Fruit fly (Drosophila melanogaster) S2 (cell line): ENCODE data around the gene Vps2.

ENCODE experiments used
- CG8478 ChIP-seq: fragments of >200 bp; optimal IDR thresholded peaks from 2 replicates; lab custom pipeline; 2018
- CTCF ChIP-seq, 2 experiments: fragments of >200 bp; optimal IDR thresholded peaks; 2 replicates each; lab custom pipeline; 2018

Vps2 gene

DNA sequence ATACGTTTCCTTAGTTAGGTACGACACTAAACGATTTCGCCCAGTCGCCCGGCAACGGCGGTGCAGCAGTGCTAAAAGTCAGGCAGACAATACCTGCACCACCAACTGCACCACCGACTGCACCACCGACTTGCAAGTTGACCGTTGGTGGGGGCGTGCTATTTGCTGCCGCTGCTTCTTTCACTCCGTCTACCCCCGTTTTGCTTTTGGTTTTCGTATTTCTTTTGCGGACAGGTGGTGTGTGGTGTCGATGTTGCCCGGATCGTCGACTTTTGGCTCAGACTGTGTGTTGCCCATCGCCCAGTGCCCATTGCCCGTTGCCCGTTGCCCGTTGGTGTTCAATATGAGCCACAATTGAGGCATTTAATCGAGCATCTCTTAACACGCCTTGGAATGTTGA is 12.1 kb downstream of the Vps2 start:
- TF ChIP-seq CG8478 (lab: Kevin White, UChicago) = no peak
- TF ChIP-seq CTCF (optimal IDR thresholded peaks at IDR 0.05; lab: Kevin White, UChicago) = no peak

DNA sequence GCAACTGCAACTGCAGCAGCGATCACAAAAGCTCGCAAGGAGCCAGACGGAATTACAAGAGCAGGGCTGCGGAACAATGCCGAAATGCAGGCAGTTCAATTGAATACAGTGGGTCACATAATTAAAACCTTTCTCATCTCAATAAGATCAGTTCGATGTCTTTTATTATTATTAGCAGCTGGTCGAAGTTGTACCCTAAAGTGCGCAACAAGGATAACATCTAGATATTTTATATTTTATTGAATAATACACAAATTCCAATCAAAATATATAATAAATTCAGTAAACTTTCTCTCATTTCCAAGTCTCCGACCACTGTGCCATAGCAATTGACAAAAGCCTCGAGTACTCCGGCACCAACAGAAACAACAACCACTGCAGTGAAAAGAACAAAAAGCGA is 15.5 kb downstream of the Vps2 start:
- TF ChIP-seq CTCF (optimal IDR thresholded peaks at IDR 0.05; lab: Kevin White, UChicago) = no peak
- no peak for TF ChIP-seq CG8478 (lab: Kevin White, UChicago)

DNA sequence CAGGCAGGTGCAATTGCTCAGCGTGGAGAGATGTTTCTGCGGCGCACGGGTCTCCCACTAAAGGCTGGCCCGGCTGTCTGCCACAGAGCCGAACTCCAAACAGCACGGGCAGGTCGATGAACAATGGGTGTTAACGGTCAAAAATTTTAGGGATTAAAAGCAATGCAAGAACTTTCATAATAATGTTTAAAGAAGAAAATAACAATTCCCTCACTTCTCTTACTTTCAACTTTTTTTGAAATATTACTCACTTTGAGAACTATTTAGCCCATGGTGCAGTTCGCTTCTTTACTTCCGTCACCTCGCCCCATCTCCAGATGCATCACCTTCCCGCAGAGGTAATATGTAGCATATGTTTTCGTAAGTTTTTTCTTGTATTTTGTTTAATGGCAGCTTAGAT is 19.9 kb downstream of the Vps2 start:
- no peak for TF ChIP-seq CTCF (optimal IDR thresholded peaks at IDR 0.05; lab: Kevin White, UChicago)

DNA sequence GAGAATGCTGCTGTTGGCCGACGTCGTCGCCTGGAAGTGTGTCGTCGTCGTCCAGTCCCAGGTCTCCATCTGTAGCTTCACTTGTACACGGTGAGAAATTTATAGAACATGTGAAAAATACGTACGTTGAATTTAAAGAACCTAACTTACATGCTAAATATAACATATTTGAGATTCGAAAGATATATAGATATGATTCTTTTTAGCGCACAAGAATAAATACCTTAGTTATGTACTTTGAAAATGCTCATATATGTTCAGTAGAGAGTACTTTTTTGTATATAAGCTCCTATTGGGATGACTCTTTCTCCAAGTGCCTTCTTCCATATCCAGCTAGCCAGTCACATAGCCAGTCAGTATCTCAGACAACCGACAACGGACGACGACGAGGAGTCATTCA is 22.6 kb downstream of the Vps2 start:
- TF ChIP-seq CG8478 (lab: Kevin White, UChicago) (no peak), CTCF (optimal IDR thresholded peaks at IDR 0.05; lab: Kevin White, UChicago) (no peak)

DNA sequence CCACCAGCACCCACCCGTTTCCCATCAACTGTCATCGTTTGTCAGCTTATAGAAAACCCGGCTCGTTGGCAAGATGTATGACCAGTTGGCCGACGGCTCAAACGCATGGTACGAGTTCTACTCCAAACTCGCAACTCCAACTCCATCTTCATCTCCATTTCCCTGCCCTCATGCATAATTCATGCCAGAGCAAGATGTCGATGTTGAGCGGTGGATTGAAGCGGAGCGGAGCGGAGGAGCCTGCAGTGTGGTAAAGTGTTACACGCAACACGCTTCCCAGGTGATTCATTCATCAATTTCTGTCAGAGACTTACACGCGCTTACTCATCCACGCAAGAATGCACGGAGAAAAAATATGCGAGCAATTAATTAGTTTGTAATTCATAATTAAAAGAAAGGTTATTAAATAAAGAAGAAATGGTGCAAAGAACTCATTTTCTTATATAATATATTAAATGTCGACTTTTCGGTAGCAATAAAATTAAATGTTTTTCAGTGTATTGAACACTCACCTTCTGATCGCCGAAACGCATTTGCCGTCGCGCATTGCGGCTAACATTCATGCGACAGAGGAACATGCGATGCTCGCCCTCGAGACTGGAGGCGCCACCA is 28.9 kb downstream of the Vps2 start:
- TF ChIP-seq CG8478 (lab: Kevin White, UChicago) = no peak
- TF ChIP-seq CTCF (optimal IDR thresholded peaks at IDR 0.05; lab: Kevin White, UChicago) = no peak

DNA sequence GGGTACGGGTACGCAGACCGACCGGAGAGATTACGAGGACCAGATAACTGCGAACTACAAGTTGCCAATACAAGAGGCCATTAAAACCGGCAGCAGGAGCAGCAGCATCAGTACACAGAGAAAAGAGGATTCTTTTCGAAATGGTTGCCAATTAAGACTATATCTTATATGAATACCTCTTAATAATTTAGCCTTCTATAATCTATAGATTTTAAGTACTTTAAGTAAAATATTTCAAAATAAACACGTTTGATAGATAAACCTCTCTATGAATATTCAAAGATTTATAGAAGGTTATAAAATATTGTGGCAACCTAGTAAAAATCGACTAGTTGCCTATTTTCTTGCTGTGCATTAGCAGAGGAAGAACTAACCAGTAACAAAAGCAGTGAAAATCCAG is 42.9 kb downstream of the Vps2 start:
- TF ChIP-seq CG8478 (lab: Kevin White, UChicago) = no peak
- TF ChIP-seq CTCF (optimal IDR thresholded peaks at IDR 0.05; lab: Kevin White, UChicago) = no peak

DNA sequence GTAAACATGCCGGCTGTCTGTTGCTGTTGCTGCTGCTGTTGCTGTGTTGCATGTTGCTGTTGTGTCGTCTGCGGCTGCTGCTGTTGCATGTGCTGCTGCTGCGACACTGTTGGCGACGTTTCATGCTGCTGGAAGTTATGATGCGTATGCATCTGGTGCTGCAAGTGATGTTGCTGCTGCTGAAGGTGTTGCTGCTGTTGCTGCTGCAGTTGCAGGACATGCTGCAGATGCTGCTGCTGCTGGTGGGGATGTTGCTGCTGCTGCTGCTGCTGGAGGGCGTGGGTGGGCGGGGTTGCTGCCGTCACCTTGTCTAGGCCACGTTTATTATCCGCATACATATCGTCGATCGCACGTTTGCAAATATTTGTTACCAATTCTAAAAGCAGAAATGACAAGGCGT is 43.6 kb downstream of the Vps2 start:
- TF ChIP-seq CTCF (optimal IDR thresholded peaks at IDR 0.05; lab: Kevin White, UChicago) (no peak), CG8478 (lab: Kevin White, UChicago) (no peak)

DNA sequence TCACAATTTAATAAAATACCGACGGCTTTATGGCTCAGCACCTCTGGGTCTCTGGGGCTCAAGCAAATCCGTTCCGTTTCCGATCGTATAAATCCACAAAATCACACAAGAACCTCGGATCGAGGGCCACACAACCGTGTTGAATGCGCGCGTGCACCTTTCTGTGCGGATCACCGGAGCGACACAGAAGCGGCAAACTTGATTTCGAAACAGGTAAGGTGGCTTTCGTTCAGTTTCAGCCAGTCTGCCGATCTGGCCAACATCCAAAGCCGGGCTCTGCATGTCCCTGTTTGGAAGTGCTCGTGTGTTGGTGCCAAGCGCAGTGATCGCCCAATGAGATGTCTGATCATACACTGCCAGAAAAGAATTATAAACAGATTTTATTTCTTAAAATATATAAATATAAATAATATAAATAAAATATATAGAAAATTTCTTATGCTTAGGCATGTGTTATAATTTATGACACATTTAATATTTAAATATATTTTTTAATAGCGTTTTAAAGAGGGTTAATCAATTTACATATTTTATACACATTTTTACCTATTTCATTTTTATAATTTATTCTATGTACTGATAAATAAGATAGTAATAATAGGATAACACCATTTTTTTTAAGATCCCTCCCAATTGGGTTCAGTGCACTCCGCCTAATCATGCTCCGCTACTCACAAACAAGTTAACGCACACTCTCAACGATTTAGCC is 46.0 kb downstream of the Vps2 start, which contains the start of gene dysf:
Gene dysf, minus strand, starts transcription at position 210 of the 709 bp plus-strand sequence.
- TF ChIP-seq CTCF (optimal IDR thresholded peaks at IDR 0.05; lab: Kevin White, UChicago) = no peak
- no peak for TF ChIP-seq CG8478 (lab: Kevin White, UChicago)

DNA sequence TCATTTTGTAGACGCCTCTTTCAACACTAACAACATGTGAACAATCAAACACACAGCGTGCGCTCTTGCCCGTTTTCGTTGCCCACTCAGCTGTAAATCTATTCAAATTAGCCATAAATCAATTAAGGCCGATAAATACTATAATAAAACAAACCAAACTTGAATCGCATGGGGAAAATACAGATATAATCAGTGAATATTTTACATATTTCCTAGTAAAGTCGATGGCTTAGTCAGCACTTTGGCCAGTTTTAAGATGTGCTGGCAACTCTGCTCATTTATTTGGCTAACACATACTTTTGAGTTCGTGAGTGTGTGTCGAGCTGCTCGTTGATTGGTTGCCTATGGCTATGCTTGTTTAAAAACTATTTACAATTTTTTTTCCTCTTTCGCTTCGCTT is 46.6 kb downstream of the Vps2 start:
- TF ChIP-seq CG8478 (lab: Kevin White, UChicago) = no peak
- TF ChIP-seq CTCF (optimal IDR thresholded peaks at IDR 0.05; lab: Kevin White, UChicago) = no peak

DNA sequence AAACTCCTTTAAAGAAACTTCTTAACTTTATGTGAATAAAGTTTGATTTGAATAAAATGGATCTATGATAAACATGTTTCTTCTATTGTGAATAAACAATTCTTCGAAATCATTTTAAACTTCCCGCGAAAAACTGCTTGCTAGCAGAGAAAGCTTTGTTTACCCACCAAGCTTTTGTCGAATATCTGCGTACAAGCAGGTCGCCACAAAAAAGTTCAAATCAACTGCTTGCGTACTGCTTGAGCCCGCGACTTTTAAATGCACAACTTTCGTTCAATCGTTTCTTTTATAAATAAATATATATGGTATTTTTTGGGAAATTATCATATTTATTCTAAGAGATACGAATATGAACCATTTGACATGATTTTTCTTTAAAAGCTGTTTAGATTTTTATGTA is 50.8 kb downstream of the Vps2 start:
- no peak for TF ChIP-seq CTCF (optimal IDR thresholded peaks at IDR 0.05; lab: Kevin White, UChicago)
- TF ChIP-seq CG8478 (lab: Kevin White, UChicago) = no peak
